Worm (Caenorhabditis elegans): Measurements from ENCODE around the gene dod-23.
A peak's percentile ranks its signal among the peaks of the same experiment; 100 is the strongest.

dod-23 gene

DNA sequence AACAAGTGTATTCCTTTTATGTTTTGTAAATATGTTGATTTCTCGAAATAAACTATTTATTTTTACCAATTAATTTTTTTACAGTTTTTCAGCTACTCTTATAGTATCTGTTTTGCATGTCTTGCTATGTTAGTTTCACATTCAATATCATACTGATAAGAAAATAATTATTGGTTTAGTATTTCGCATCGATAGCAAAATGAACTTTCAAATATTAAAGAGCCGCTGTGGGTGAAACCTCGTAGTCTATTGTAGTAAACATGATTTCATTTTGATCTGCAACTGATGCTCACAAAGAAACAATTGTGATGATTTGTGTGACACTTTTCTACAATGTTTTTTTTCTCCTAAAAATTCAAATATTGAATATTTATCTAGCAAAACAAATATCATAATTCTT is 6.7 kb downstream of the dod-23 start:
- TF ChIP-seq ceh-79 (tag; optimal IDR thresholded peaks at IDR 0.05) (no peak), madf-3 (GFP tag; IDR thresholded peaks at IDR 0.05) (no peak), snpc-4 (GFP tag; optimal IDR thresholded peaks at IDR 0.05) (no peak), snpc-4 (tag; optimal IDR thresholded peaks at IDR 0.05) (no peak), athp-1 (tag; optimal IDR thresholded peaks at IDR 0.05) (no peak), hmg-20 (GFP tag; IDR thresholded peaks at IDR 0.05) (no peak)

DNA sequence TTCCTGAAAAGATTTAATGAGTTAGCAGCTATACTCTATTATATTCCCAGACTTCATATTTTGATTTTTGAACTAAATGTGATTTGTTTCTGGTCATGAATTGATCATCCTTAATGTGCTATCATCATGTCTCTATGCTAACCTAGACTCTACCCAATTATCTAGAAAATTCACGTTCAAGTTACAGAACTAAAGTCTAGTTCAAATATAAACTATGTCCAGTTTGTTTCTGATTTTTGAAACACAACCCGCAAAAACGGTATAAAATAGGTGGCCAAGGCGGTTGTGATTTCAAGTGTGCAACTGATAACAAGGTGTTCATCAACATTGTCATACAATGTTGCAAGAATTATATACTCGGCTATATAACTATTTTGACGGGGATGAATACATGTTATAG is 8.2 kb downstream of the dod-23 start, which contains the start of gene F49E12.10:
Gene F49E12.10, plus strand, starts transcription at position 301 of the 400 bp plus-strand sequence.
- TF ChIP-seq T26A5.8 (tag; optimal IDR thresholded peaks at IDR 0.05) (no peak), nhr-80 (tag; optimal IDR thresholded peaks at IDR 0.05) (peak; percentile 27)

DNA sequence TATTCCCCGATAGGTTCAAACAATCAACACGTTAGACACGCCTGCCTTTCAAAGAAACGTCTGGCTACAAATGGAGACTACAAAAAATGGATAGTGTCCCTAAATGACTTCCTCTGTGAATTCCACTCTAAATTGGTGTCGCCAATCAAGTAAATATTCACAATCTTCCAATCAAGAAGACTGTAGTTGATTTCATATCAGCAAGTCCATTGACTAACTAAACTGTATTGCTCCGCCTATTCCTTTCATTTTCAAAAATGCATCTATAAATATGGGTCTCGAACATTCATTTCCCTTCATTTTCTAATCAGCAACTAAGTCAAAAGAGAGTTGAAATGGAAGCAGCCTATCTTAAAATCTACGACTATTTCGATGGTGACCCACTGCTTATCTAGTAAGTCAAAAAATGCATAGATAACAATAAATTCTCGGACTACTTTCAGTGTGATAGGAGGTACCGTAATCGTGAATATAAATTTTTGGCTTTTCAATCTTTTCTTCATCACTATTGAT is 10.9 kb downstream of the dod-23 start, which contains the start of gene drd-1:
Gene drd-1, plus strand, starts transcription at position 51 of the 513 bp plus-strand sequence.
- no peak for TF ChIP-seq athp-1 (tag; optimal IDR thresholded peaks at IDR 0.05)
- TF ChIP-seq mes-4 (tag; optimal IDR thresholded peaks at IDR 0.05): no peak
- no peak for TF ChIP-seq lin-26 (GFP tag; IDR thresholded peaks at IDR 0.05)
- peak; percentile 69 for TF ChIP-seq ztf-22 (GFP tag; optimal IDR thresholded peaks at IDR 0.05)
- TF ChIP-seq ets-4 (GFP tag; optimal IDR thresholded peaks at IDR 0.05): peak; percentile 73
- no peak for TF ChIP-seq F57C9.4 (tag; optimal IDR thresholded peaks at IDR 0.05)
- no peak for TF ChIP-seq K12H6.12 (tag; optimal IDR thresholded peaks at IDR 0.05)
- no peak for TF ChIP-seq tbp1 (GFP tag; optimal IDR thresholded peaks at IDR 0.05)
- no peak for TF ChIP-seq lsl-1 (GFP tag; optimal IDR thresholded peaks at IDR 0.05)
- TF ChIP-seq snpc-1.1 (tag; optimal IDR thresholded peaks at IDR 0.05; ENCODE audit: insufficient read depth): no peak
- TF ChIP-seq mcd-1 (GFP tag; IDR thresholded peaks at IDR 0.05): no peak
- TF ChIP-seq T26A5.8 (tag; optimal IDR thresholded peaks at IDR 0.05): no peak
- no peak for TF ChIP-seq madf-6 (GFP tag; IDR thresholded peaks at IDR 0.05)
- TF ChIP-seq egl-18 (GFP tag; IDR thresholded peaks at IDR 0.05): no peak
- TF ChIP-seq lin-35 (GFP tag; optimal IDR thresholded peaks at IDR 0.05): no peak
- TF ChIP-seq attf-3 (GFP tag; conservative IDR thresholded peaks at IDR 0.05): no peak
- TF ChIP-seq aptf-2 (GFP tag; conservative IDR thresholded peaks at IDR 0.05): no peak
- no peak for TF ChIP-seq ztf-26 (tag; optimal IDR thresholded peaks at IDR 0.05)
- TF ChIP-seq sptf-2 (GFP tag; optimal IDR thresholded peaks at IDR 0.05): no peak
- no peak for TF ChIP-seq hlh-12 (tag; optimal IDR thresholded peaks at IDR 0.05)
- TF ChIP-seq nhr-27 (tag; optimal IDR thresholded peaks at IDR 0.05): no peak
- TF ChIP-seq K11D2.4 (GFP tag; IDR thresholded peaks at IDR 0.05): no peak
- TF ChIP-seq egl-44 (GFP tag; IDR thresholded peaks at IDR 0.05): no peak
- TF ChIP-seq Y95B8A.8 (GFP tag; IDR thresholded peaks at IDR 0.05): no peak
- no peak for TF ChIP-seq unc-130 (GFP tag; optimal IDR thresholded peaks at IDR 0.05)
- TF ChIP-seq snpc-4 (GFP tag; optimal IDR thresholded peaks at IDR 0.05): no peak
- no peak for TF ChIP-seq snpc-4 (tag; optimal IDR thresholded peaks at IDR 0.05)
- TF ChIP-seq cebp-2 (GFP tag; IDR thresholded peaks at IDR 0.05): no peak
- peak; percentile 27 for TF ChIP-seq nhr-90 (tag; optimal IDR thresholded peaks at IDR 0.05)
- no peak for TF ChIP-seq efl-1 (GFP tag; optimal IDR thresholded peaks at IDR 0.05)
- TF ChIP-seq F10E7.11 (tag; optimal IDR thresholded peaks at IDR 0.05): no peak
- TF ChIP-seq F39B2.1 (GFP tag; IDR thresholded peaks at IDR 0.05): no peak
- TF ChIP-seq B0336.3 (GFP tag; IDR thresholded peaks at IDR 0.05): 0 out of 2 replicates have a peak, but pooled peaks have one; percentile 25
- TF ChIP-seq hmg-20 (GFP tag; IDR thresholded peaks at IDR 0.05): no peak
- no peak for TF ChIP-seq F33H1.4 (GFP tag; IDR thresholded peaks at IDR 0.05)
- peak in 1 of 2 experiments; percentile 40 for TF ChIP-seq let-607 (tag; optimal IDR thresholded peaks at IDR 0.05)
- no peak for TF ChIP-seq mel-28 (tag; optimal IDR thresholded peaks at IDR 0.05; ENCODE audit: borderline replicate concordance)
- TF ChIP-seq nfyb-1 (GFP tag; IDR thresholded peaks at IDR 0.05): 0 out of 2 replicates have a peak, but pooled peaks have one; percentile 27
- TF ChIP-seq gei-17 (GFP tag; optimal IDR thresholded peaks at IDR 0.05): no peak
- TF ChIP-seq F57A8.1 (GFP tag; optimal IDR thresholded peaks at IDR 0.05): no peak
- no peak for TF ChIP-seq attf-6 (GFP tag; IDR thresholded peaks at IDR 0.05)
- no peak for TF ChIP-seq F52B5.7 (tag; optimal IDR thresholded peaks at IDR 0.05)
